Fruit fly (Drosophila melanogaster) whole organism, embryonic: ENCODE data around the gene CG42465.

ENCODE experiments used
- Asciz ChIP-seq: fragments of 200-800 bp; sonication (Bioruptor generic); optimal IDR thresholded peaks from 2 replicates; lab custom pipeline; 2017; ENCODE audit warnings: missing biosample characterization, mild to moderate bottlenecking, missing genetic modification characterization, missing genetic modification reagents
- Bgb ChIP-seq: fragments of 200-800 bp; sonication (Bioruptor generic); IDR thresholded peaks from 2 replicates; pipeline ENCODE4 v1.3.6; 2022; ENCODE audit warnings: missing biosample characterization, missing genetic modification characterization; ENCODE audit not compliant: partially characterized antibody
- BtbVII ChIP-seq: fragments of 200-800 bp; sonication (Bioruptor generic); optimal IDR thresholded peaks from 3 replicates; lab custom pipeline; 2017; ENCODE audit warnings: missing biosample characterization, mild to moderate bottlenecking, missing genetic modification characterization
- Bteb2 ChIP-seq: fragments of 200-800 bp; sonication (Bioruptor generic); optimal IDR thresholded peaks from 2 replicates; lab custom pipeline; 2016; ENCODE audit warnings: missing biosample characterization, missing genetic modification characterization
- C15 ChIP-seq: fragments of 200-800 bp; sonication (Bioruptor generic); IDR thresholded peaks from 3 replicates; pipeline ENCODE4 v1.3.6; 2022; ENCODE audit warnings: missing biosample characterization, missing genetic modification characterization
- CG10462 ChIP-seq: fragments of 200-800 bp; sonication (Bioruptor generic); optimal IDR thresholded peaks from 2 replicates; lab custom pipeline; 2016; ENCODE audit warnings: missing biosample characterization, missing genetic modification characterization
- CG16815 ChIP-seq: fragments of 200-800 bp; sonication (Bioruptor generic); optimal IDR thresholded peaks from 3 replicates; lab custom pipeline; 2017; ENCODE audit warnings: missing biosample characterization, mild to moderate bottlenecking, missing genetic modification characterization
- CG17912 ChIP-seq: fragments of 200-800 bp; sonication (Bioruptor generic); optimal IDR thresholded peaks from 2 replicates; lab custom pipeline; 2018; ENCODE audit warnings: missing biosample characterization, mild to moderate bottlenecking, missing genetic modification characterization
- CG32532 ChIP-seq: fragments of 200-800 bp; sonication (Bioruptor generic); IDR thresholded peaks from 2 replicates; pipeline ENCODE4 v1.3.6; 2022; ENCODE audit warnings: missing biosample characterization, missing genetic modification characterization
- CG7839 ChIP-seq: fragments of 200-800 bp; sonication (Bioruptor generic); optimal IDR thresholded peaks from 3 replicates; lab custom pipeline; 2018; ENCODE audit warnings: missing biosample characterization, mild to moderate bottlenecking, missing genetic modification characterization, moderate library complexity
- Dad ChIP-seq: fragments of 200-800 bp; sonication (Bioruptor generic); optimal IDR thresholded peaks from 3 replicates; lab custom pipeline; 2016; ENCODE audit warnings: missing biosample characterization, missing genetic modification characterization
- Dref ChIP-seq: fragments of 200-800 bp; sonication (Bioruptor generic); IDR thresholded peaks from 2 replicates; pipeline ENCODE4 v1.3.6; 2022; ENCODE audit warnings: missing biosample characterization, missing genetic modification characterization
- Elba2 ChIP-seq: fragments of 200-800 bp; sonication (Bioruptor generic); optimal IDR thresholded peaks from 3 replicates; lab custom pipeline; 2016; ENCODE audit warnings: missing biosample characterization, missing genetic modification characterization
- Spps ChIP-seq: fragments of 200-800 bp; sonication (Bioruptor generic); optimal IDR thresholded peaks from 2 replicates; lab custom pipeline; 2018; ENCODE audit warnings: missing biosample characterization, mild to moderate bottlenecking, missing genetic modification characterization
- aop ChIP-seq: fragments of 200-800 bp; sonication (Bioruptor generic); IDR thresholded peaks from 2 replicates; pipeline ENCODE4 v1.3.6; 2022; ENCODE audit warnings: missing biosample characterization, missing genetic modification characterization
- az2 ChIP-seq: fragments of 200-800 bp; sonication (Bioruptor generic); optimal IDR thresholded peaks from 3 replicates; lab custom pipeline; 2016; ENCODE audit warnings: missing biosample characterization, missing genetic modification characterization
- bowl ChIP-seq: fragments of 200-800 bp; sonication (Bioruptor generic); IDR thresholded peaks from 2 replicates; pipeline ENCODE4 v1.3.6; 2022; ENCODE audit warnings: missing biosample characterization, missing genetic modification characterization
- cad ChIP-seq: fragments of >200 bp; optimal IDR thresholded peaks from 2 replicates; lab custom pipeline; 2017; ENCODE audit warnings: missing biosample characterization, missing genetic modification characterization
- dan ChIP-seq: fragments of 200-800 bp; sonication (Bioruptor generic); IDR thresholded peaks from 2 replicates; pipeline ENCODE4 v1.3.6; 2022; ENCODE audit warnings: missing biosample characterization, missing genetic modification characterization
- grn ChIP-seq: fragments of 200-800 bp; sonication (Bioruptor generic); optimal IDR thresholded peaks from 3 replicates; lab custom pipeline; 2017; ENCODE audit warnings: missing biosample characterization, missing genetic modification characterization
- h ChIP-seq: fragments of >200 bp; optimal IDR thresholded peaks from 2 replicates; lab custom pipeline; 2017
- hbn ChIP-seq: fragments of 200-800 bp; sonication (Bioruptor generic); IDR thresholded peaks from 2 replicates; pipeline ENCODE4 v1.3.6; 2022; ENCODE audit warnings: missing biosample characterization, missing genetic modification characterization; ENCODE audit not compliant: partially characterized antibody
- jumu ChIP-seq: fragments of 200-800 bp; sonication (Bioruptor generic); optimal IDR thresholded peaks from 3 replicates; lab custom pipeline; 2016; ENCODE audit warnings: missing biosample characterization, missing genetic modification characterization
- knrl ChIP-seq: fragments of 200-800 bp; sonication (Bioruptor generic); IDR thresholded peaks from 3 replicates; pipeline ENCODE4 v1.3.6; 2022; ENCODE audit warnings: missing biosample characterization, missing genetic modification characterization; ENCODE audit not compliant: partially characterized antibody
- pan ChIP-seq, 4 experiments: fragments of >200 bp in 3 of 4; fragments of 200-800 bp in 1 of 4; sonication (Bioruptor generic) in 1 of 4; optimal IDR thresholded peaks in 3 of 4; IDR thresholded peaks in 1 of 4; 2 replicates each; pipeline versions ENCODE4 v1.3.6 to Lab custom; 2017 to 2022; ENCODE audit warnings: missing biosample characterization in 2 of 4, missing genetic modification characterization in 2 of 4, mixed read lengths in 1 of 4
- pfk ChIP-seq: fragments of 200-800 bp; sonication (Bioruptor generic); optimal IDR thresholded peaks from 2 replicates; lab custom pipeline; 2018; ENCODE audit warnings: missing biosample characterization, mild to moderate bottlenecking, missing genetic modification characterization, moderate library complexity
- pita ChIP-seq: fragments of 200-800 bp; sonication (Bioruptor generic); optimal IDR thresholded peaks from 2 replicates; lab custom pipeline; 2017; ENCODE audit warnings: missing biosample characterization, mild to moderate bottlenecking, missing genetic modification characterization
- ro ChIP-seq: fragments of 200-800 bp; sonication (Bioruptor generic); IDR thresholded peaks from 2 replicates; pipeline ENCODE4 v1.3.6; 2022; ENCODE audit warnings: missing biosample characterization, missing genetic modification characterization
- sob ChIP-seq: fragments of 200-800 bp; sonication (Bioruptor generic); IDR thresholded peaks from 2 replicates; pipeline ENCODE4 v1.3.6; 2022; ENCODE audit warnings: missing biosample characterization, missing genetic modification characterization
- ssp ChIP-seq: fragments of 200-800 bp; sonication (Bioruptor generic); IDR thresholded peaks from 2 replicates; pipeline ENCODE4 v1.3.6; 2022; ENCODE audit warnings: missing biosample characterization, missing genetic modification characterization
- tap ChIP-seq: fragments of 200-800 bp; optimal IDR thresholded peaks from 3 replicates; lab custom pipeline; 2019; ENCODE audit warnings: missing biosample characterization, mild to moderate bottlenecking, missing genetic modification characterization, moderate library complexity
- trem ChIP-seq: fragments of 200-800 bp; optimal IDR thresholded peaks from 3 replicates; lab custom pipeline; 2019; ENCODE audit warnings: missing biosample characterization, mild to moderate bottlenecking, missing genetic modification characterization, moderate library complexity
- twi ChIP-seq: fragments of 200-800 bp; optimal IDR thresholded peaks from 2 replicates; lab custom pipeline; 2019; ENCODE audit warnings: missing biosample characterization, mild to moderate bottlenecking, missing genetic modification characterization, moderate library complexity
- usp ChIP-seq: fragments of >200 bp; optimal IDR thresholded peaks from 2 replicates; lab custom pipeline; 2017; ENCODE audit warnings: missing biosample characterization, missing genetic modification characterization
- vvl ChIP-seq: fragments of 200-800 bp; sonication (Bioruptor generic); IDR thresholded peaks from 2 replicates; pipeline ENCODE4 v1.3.6; 2022; ENCODE audit warnings: missing biosample characterization, missing genetic modification characterization
- zfh2 ChIP-seq: fragments of 200-800 bp; sonication (Bioruptor generic); optimal IDR thresholded peaks from 2 replicates; lab custom pipeline; 2016; ENCODE audit warnings: missing biosample characterization, missing genetic modification characterization

The CG42465 gene

dm6 chr2L:3685139-3685851 is 14.7 kb upstream of the CG42465 start (continued):
- TF ChIP-seq tap (tag; lab: Kevin White, UChicago) (peak; percentile 15), CG7839 (peak; percentile 25)

- TF ChIP-seq CG10462 (GFP tag; lab: Kevin White, UChicago) (no peak), C15 (GFP tag; lab: Robert Waterston, UW) (no peak), hbn (GFP tag; lab: Robert Waterston, UW) (no peak), Asciz (no peak), sob (GFP tag; lab: Robert Waterston, UW) (no peak), Dref (GFP tag; lab: Robert Waterston, UW) (no peak), CG32532 (GFP tag; lab: Robert Waterston, UW) (no peak), Bgb (GFP tag; lab: Robert Waterston, UW) (no peak), usp (GFP tag; lab: Kevin White, UChicago) (no peak), pan (optimal IDR thresholded peaks at IDR 0.05; lab: Kevin White, UChicago) (no peak), pan (GFP tag; optimal IDR thresholded peaks at IDR 0.05 in 1 of 2, IDR thresholded peaks at IDR 0.05 in 1 of 2) (no peak), jumu (GFP tag; lab: Kevin White, UChicago) (no peak), zfh2 (GFP tag; lab: Kevin White, UChicago) (no peak), BtbVII (GFP tag; lab: Kevin White, UChicago) (no peak), CG16815 (GFP tag; lab: Kevin White, UChicago) (no peak), ro (GFP tag; lab: Robert Waterston, UW) (no peak), cad (GFP tag; lab: Kevin White, UChicago) (no peak), knrl (GFP tag; lab: Robert Waterston, UW) (no peak)
Observed at dm6 chr2L:3692466-3692865, 7.5 kb upstream of the CG42465 start, which contains the start of gene CG16704. CG16704 (minus strand) TSS chr2L:3692587.

dm6 chr2L:3693082-3693481 is 6.9 kb upstream of the CG42465 start, which contains the start of gene CG3513:
CG3513 (minus strand) TSS chr2L:3693182.
- TF ChIP-seq vvl (GFP tag; lab: Robert Waterston, UW) = no peak

- TF ChIP-seq dan (GFP tag; lab: Robert Waterston, UW) = no peak
- TF ChIP-seq bowl (GFP tag; lab: Robert Waterston, UW) = no peak
- TF ChIP-seq pita = no peak
- no peak for TF ChIP-seq grn (GFP tag; lab: Kevin White, UChicago)
- TF ChIP-seq ssp (GFP tag; lab: Robert Waterston, UW) = no peak
- no peak for TF ChIP-seq twi (tag; lab: Kevin White, UChicago)
- no peak for TF ChIP-seq CG17912 (GFP tag; lab: Kevin White, UChicago)
- no peak for TF ChIP-seq trem (tag; lab: Kevin White, UChicago)
- TF ChIP-seq pfk (GFP tag; lab: Kevin White, UChicago) = no peak
- no peak for TF ChIP-seq Spps (tag; lab: Kevin White, UChicago)
- no peak for TF ChIP-seq aop (GFP tag; lab: Robert Waterston, UW)
- no peak for TF ChIP-seq CG16815 (GFP tag; lab: Kevin White, UChicago)
- no peak for TF ChIP-seq az2 (GFP tag; lab: Kevin White, UChicago)
- no peak for TF ChIP-seq Elba2 (GFP tag; lab: Kevin White, UChicago)
- TF ChIP-seq h = no peak
- TF ChIP-seq Bteb2 (GFP tag; lab: Kevin White, UChicago) = no peak
- no peak for TF ChIP-seq Dad (GFP tag; lab: Kevin White, UChicago)
- TF ChIP-seq, all 482 proteins: peak for 0
Observed at dm6 chr2L:3693805-3694204, 6.2 kb upstream of the CG42465 start, which contains the start of gene Acp24A4. Acp24A4 (minus strand) TSS chr2L:3693905.
